Fruit fly (Drosophila melanogaster): ENCODE results near the gene CG44153.

The CG44153 gene

DNA sequence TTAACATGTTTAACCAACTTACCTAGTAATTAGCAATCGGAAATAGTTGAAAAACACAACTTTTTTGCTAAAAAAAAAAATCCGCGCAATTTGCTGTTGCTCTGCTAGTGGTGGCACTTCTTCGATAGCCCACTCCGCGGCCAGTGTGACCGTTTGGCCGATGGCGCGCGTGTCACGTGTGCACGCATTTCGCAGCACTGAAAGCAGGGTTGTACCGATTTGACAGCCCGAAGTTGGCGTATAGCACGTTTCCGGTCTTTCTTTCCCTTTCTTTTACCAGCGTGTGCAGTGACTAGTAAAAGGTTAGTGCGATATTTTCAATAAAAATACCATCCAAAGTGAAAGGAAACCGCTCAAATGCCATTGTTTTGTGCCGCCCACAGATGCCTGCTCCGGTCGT is 20.8 kb upstream of the CG44153 start, which contains the start of the genes Ripalpha and RpL7 (continued):
- peak; percentile 64 for TF ChIP-seq CG1832 (GFP tag; optimal IDR thresholded peaks at IDR 0.05)
- peak; percentile 96 for TF ChIP-seq grn (GFP tag; optimal IDR thresholded peaks at IDR 0.05)
- peak; percentile 92 for TF ChIP-seq CG18011 (GFP tag; optimal IDR thresholded peaks at IDR 0.05)
- TF ChIP-seq CG16779 (GFP tag; IDR thresholded peaks at IDR 0.05), result peak; percentile 97
- peak; percentile 98 for TF ChIP-seq disco-r (GFP tag; optimal IDR thresholded peaks at IDR 0.05)
- peak; percentile 90 for TF ChIP-seq CG2678 (tag; optimal IDR thresholded peaks at IDR 0.05)
- peak; percentile 98 for TF ChIP-seq Rx (GFP tag; IDR thresholded peaks at IDR 0.05)
- TF ChIP-seq CG7372 (GFP tag; IDR thresholded peaks at IDR 0.05), result peak; percentile 93
- peak; percentile 95 for TF ChIP-seq CG1529 (GFP tag; optimal IDR thresholded peaks at IDR 0.05)
- TF ChIP-seq Ravus (GFP tag; IDR thresholded peaks at IDR 0.05), result peak; percentile 82
- TF ChIP-seq vfl (GFP tag; optimal IDR thresholded peaks at IDR 0.05), result peak; percentile 97
- TF ChIP-seq rib (GFP tag; IDR thresholded peaks at IDR 0.05), result peak; percentile 98
- TF ChIP-seq her (GFP tag; optimal IDR thresholded peaks at IDR 0.05), result peak; percentile 97
- TF ChIP-seq btn (GFP tag; optimal IDR thresholded peaks at IDR 0.05), result peak; percentile 97
- peak; percentile 72 for TF ChIP-seq CG11093 (GFP tag; IDR thresholded peaks at IDR 0.05)
- peak; percentile 96 for TF ChIP-seq sens-2 (GFP tag; IDR thresholded peaks at IDR 0.05)
- TF ChIP-seq Aef1 (GFP tag; IDR thresholded peaks at IDR 0.05), result peak; percentile 94
- peak; percentile 92 for TF ChIP-seq CG3163 (GFP tag; optimal IDR thresholded peaks at IDR 0.05)
- TF ChIP-seq CG10462 (GFP tag; optimal IDR thresholded peaks at IDR 0.05), result peak; percentile 94
- TF ChIP-seq hb (GFP tag; IDR thresholded peaks at IDR 0.05; ENCODE audit: partially characterized antibody), result peak; percentile 70
- peak; percentile 85 for TF ChIP-seq pnt (GFP tag; optimal IDR thresholded peaks at IDR 0.05)
- TF ChIP-seq ap (GFP tag; IDR thresholded peaks at IDR 0.05), result peak; percentile 94
- peak; percentile 93 for TF ChIP-seq CG15269 (tag; optimal IDR thresholded peaks at IDR 0.05)
- TF ChIP-seq YL-1 (GFP tag; optimal IDR thresholded peaks at IDR 0.05), result peak; percentile 100
- peak; percentile 96 for TF ChIP-seq ham (GFP tag; IDR thresholded peaks at IDR 0.05)
- peak; percentile 92 for TF ChIP-seq Oaz (GFP tag; IDR thresholded peaks at IDR 0.05)
- peak; percentile 85 for TF ChIP-seq aop (GFP tag; IDR thresholded peaks at IDR 0.05)
- peak; percentile 96 for TF ChIP-seq onecut (GFP tag; IDR thresholded peaks at IDR 0.05)
- peak; percentile 96 for TF ChIP-seq tx (GFP tag; optimal IDR thresholded peaks at IDR 0.05)
- TF ChIP-seq CG2120 (GFP tag; optimal IDR thresholded peaks at IDR 0.05), result peak; percentile 96
- peak; percentile 87 for TF ChIP-seq gt (GFP tag; IDR thresholded peaks at IDR 0.05)
- TF ChIP-seq CG11398 (GFP tag; optimal IDR thresholded peaks at IDR 0.05), result peak; percentile 98
- TF ChIP-seq CG31224 (GFP tag; IDR thresholded peaks at IDR 0.05), result peak; percentile 93
- TF ChIP-seq CHES-1-like (GFP tag; optimal IDR thresholded peaks at IDR 0.05), result peak; percentile 99
- TF ChIP-seq dm (GFP tag; optimal IDR thresholded peaks at IDR 0.05), result peak; percentile 100
- peak; percentile 90 for TF ChIP-seq CG6254 (GFP tag; optimal IDR thresholded peaks at IDR 0.05)
- TF ChIP-seq CG12391 (tag; optimal IDR thresholded peaks at IDR 0.05), result peak; percentile 97
- peak; percentile 99 for TF ChIP-seq HHEX (GFP tag; optimal IDR thresholded peaks at IDR 0.05)
- peak; percentile 78 for TF ChIP-seq CG30020 (tag; optimal IDR thresholded peaks at IDR 0.05)
- peak; percentile 54 for TF ChIP-seq Hmx (GFP tag; optimal IDR thresholded peaks at IDR 0.05)
- peak; percentile 97 for TF ChIP-seq CG5245 (GFP tag; optimal IDR thresholded peaks at IDR 0.05)
- no peak for TF ChIP-seq Dip2 (GFP tag; IDR thresholded peaks at IDR 0.05)
- peak; percentile 95 for TF ChIP-seq CG16815 (GFP tag; optimal IDR thresholded peaks at IDR 0.05)
- peak; percentile 92 for TF ChIP-seq Mrtf (GFP tag; IDR thresholded peaks at IDR 0.05)
- peak; percentile 97 for TF ChIP-seq Awh (GFP tag; IDR thresholded peaks at IDR 0.05)
- peak; percentile 94 for TF ChIP-seq psq (GFP tag; optimal IDR thresholded peaks at IDR 0.05)
- peak; percentile 63 for TF ChIP-seq esg (GFP tag; conservative IDR thresholded peaks at IDR 0.05)
- TF ChIP-seq CG3847 (GFP tag; IDR thresholded peaks at IDR 0.05), result peak; percentile 98
- peak; percentile 99 for TF ChIP-seq MBD-R2 (GFP tag; IDR thresholded peaks at IDR 0.05)
- peak; percentile 95 for TF ChIP-seq scrt (GFP tag; optimal IDR thresholded peaks at IDR 0.05)
- peak; percentile 85 for TF ChIP-seq CG4404 (GFP tag; IDR thresholded peaks at IDR 0.05)
- TF ChIP-seq Drgx (GFP tag; IDR thresholded peaks at IDR 0.05), result peak; percentile 84
- peak; percentile 98 for TF ChIP-seq sr (GFP tag; IDR thresholded peaks at IDR 0.05)

Measured in whole organism, embryonic.